Fruit fly (Drosophila melanogaster) whole organism, prepupa: ENCODE data around the gene hdm.
A peak's percentile ranks its signal among the peaks of the same experiment; 100 is the strongest.

Source experiments
- Blimp-1 ChIP-seq: fragments of 200-800 bp; sonication (Bioruptor generic); optimal IDR thresholded peaks from 3 replicates; lab custom pipeline; 2017; ENCODE audit warnings: missing biosample characterization, missing genetic modification characterization, mild to moderate bottlenecking, moderate library complexity, missing genetic modification reagents
- CG10631 ChIP-seq: fragments of 200-800 bp; sonication (Bioruptor generic); optimal IDR thresholded peaks from 2 replicates; lab custom pipeline; 2016; ENCODE audit warnings: missing biosample characterization, missing genetic modification characterization
- CG10669 ChIP-seq: fragments of 200-800 bp; sonication (Bioruptor generic); optimal IDR thresholded peaks from 3 replicates; lab custom pipeline; 2018; ENCODE audit warnings: missing biosample characterization, mild to moderate bottlenecking, missing genetic modification characterization, moderate library complexity
- CG11294 ChIP-seq: fragments of 200-800 bp; sonication (Bioruptor generic); IDR thresholded peaks from 2 replicates; pipeline ENCODE4 v1.3.6; 2022; ENCODE audit warnings: missing biosample characterization, missing genetic modification characterization
- CG11902 ChIP-seq: fragments of 200-800 bp; sonication (Bioruptor generic); optimal IDR thresholded peaks from 3 replicates; lab custom pipeline; 2016; ENCODE audit warnings: missing biosample characterization, missing genetic modification characterization
- CG15336 ChIP-seq: fragments of 200-800 bp; sonication (Bioruptor generic); IDR thresholded peaks from 2 replicates; pipeline ENCODE4 v1.3.6; 2022; ENCODE audit warnings: missing biosample characterization, missing genetic modification characterization
- CG1621 ChIP-seq: fragments of 200-800 bp; sonication (Bioruptor generic); optimal IDR thresholded peaks from 3 replicates; lab custom pipeline; 2018; ENCODE audit warnings: missing biosample characterization, mild to moderate bottlenecking, missing genetic modification characterization
- CG3032 ChIP-seq: fragments of 200-800 bp; optimal IDR thresholded peaks from 2 replicates; lab custom pipeline; 2019; ENCODE audit warnings: missing biosample characterization, mild to moderate bottlenecking, missing genetic modification characterization, moderate library complexity
- CG31627 ChIP-seq: fragments of 200-800 bp; sonication (Bioruptor generic); optimal IDR thresholded peaks from 3 replicates; lab custom pipeline; 2016; ENCODE audit warnings: missing biosample characterization, missing genetic modification characterization
- CG32006 ChIP-seq: fragments of 200-800 bp; sonication (Bioruptor generic); optimal IDR thresholded peaks from 3 replicates; lab custom pipeline; 2017; ENCODE audit warnings: missing biosample characterization, mild to moderate bottlenecking, missing genetic modification characterization
- CG34406 ChIP-seq: fragments of 200-800 bp; sonication (Bioruptor generic); optimal IDR thresholded peaks from 3 replicates; lab custom pipeline; 2016; ENCODE audit warnings: missing biosample characterization, missing genetic modification characterization
- CG3919 ChIP-seq: fragments of 200-800 bp; sonication (Bioruptor generic); optimal IDR thresholded peaks from 3 replicates; lab custom pipeline; 2016; ENCODE audit warnings: missing biosample characterization, missing genetic modification characterization
- CG4318 ChIP-seq: fragments of 200-800 bp; sonication (Bioruptor generic); optimal IDR thresholded peaks from 3 replicates; lab custom pipeline; 2017; ENCODE audit warnings: missing biosample characterization, mild to moderate bottlenecking, missing genetic modification characterization
- CG6163 ChIP-seq: fragments of 200-800 bp; sonication (Bioruptor generic); IDR thresholded peaks from 3 replicates; pipeline ENCODE4 v1.3.6; 2022; ENCODE audit warnings: missing biosample characterization, missing genetic modification characterization
- CG6276 ChIP-seq: fragments of 200-800 bp; sonication (Bioruptor generic); optimal IDR thresholded peaks from 2 replicates; lab custom pipeline; 2017; ENCODE audit warnings: missing biosample characterization, mild to moderate bottlenecking, missing genetic modification characterization
- CG6792 ChIP-seq: fragments of 200-800 bp; sonication (Bioruptor generic); optimal IDR thresholded peaks from 3 replicates; lab custom pipeline; 2016; ENCODE audit warnings: missing biosample characterization, missing genetic modification characterization
- CG6808 ChIP-seq: fragments of 200-800 bp; sonication (Bioruptor generic); optimal IDR thresholded peaks from 3 replicates; lab custom pipeline; 2017; ENCODE audit warnings: missing biosample characterization, missing genetic modification characterization, mild to moderate bottlenecking, moderate library complexity, missing genetic modification reagents
- CG6854 ChIP-seq: fragments of 200-800 bp; sonication (Bioruptor generic); optimal IDR thresholded peaks from 2 replicates; lab custom pipeline; 2017; ENCODE audit warnings: missing biosample characterization, mild to moderate bottlenecking, missing genetic modification characterization
- CG7368 ChIP-seq: fragments of 200-800 bp; sonication (Bioruptor generic); optimal IDR thresholded peaks from 3 replicates; lab custom pipeline; 2016; ENCODE audit warnings: missing biosample characterization, missing genetic modification characterization
- CG8119 ChIP-seq: fragments of 200-800 bp; sonication (Bioruptor generic); IDR thresholded peaks from 3 replicates; pipeline ENCODE4 v1.3.6; 2022; ENCODE audit warnings: missing biosample characterization, missing genetic modification characterization
- CG8632 ChIP-seq: fragments of 200-800 bp; sonication (Bioruptor generic); optimal IDR thresholded peaks from 3 replicates; lab custom pipeline; 2016; ENCODE audit warnings: missing biosample characterization, missing genetic modification characterization
- CG9139 ChIP-seq: fragments of 200-800 bp; sonication (Bioruptor generic); optimal IDR thresholded peaks from 3 replicates; lab custom pipeline; 2017; ENCODE audit warnings: missing biosample characterization, mild to moderate bottlenecking, missing genetic modification characterization
- Eip75B ChIP-seq: fragments of 200-800 bp; sonication (Bioruptor generic); optimal IDR thresholded peaks from 3 replicates; lab custom pipeline; 2016; ENCODE audit warnings: missing biosample characterization, missing genetic modification characterization
- Eip78C ChIP-seq: fragments of 200-800 bp; sonication (Bioruptor generic); peaks from one replicate; lab custom pipeline; 2016; ENCODE audit warnings: missing biosample characterization, missing genetic modification characterization
- Eip93F ChIP-seq: fragments of 200-800 bp; sonication (Bioruptor generic); optimal IDR thresholded peaks from 2 replicates; lab custom pipeline; 2016; ENCODE audit warnings: missing biosample characterization, mild to moderate bottlenecking, missing genetic modification characterization
- Ets21C ChIP-seq: fragments of 200-800 bp; sonication (Bioruptor generic); optimal IDR thresholded peaks from 3 replicates; lab custom pipeline; 2016; ENCODE audit warnings: missing biosample characterization, missing genetic modification characterization
- Ets96B ChIP-seq: fragments of 200-800 bp; optimal IDR thresholded peaks from 2 replicates; lab custom pipeline; 2019; ENCODE audit warnings: missing biosample characterization, mild to moderate bottlenecking, missing genetic modification characterization, moderate library complexity
- Gug ChIP-seq: fragments of 200-800 bp; sonication (Bioruptor generic); IDR thresholded peaks from 2 replicates; pipeline ENCODE4 v1.3.6; 2022; ENCODE audit warnings: missing biosample characterization, missing genetic modification characterization
- Hr39 ChIP-seq: fragments of 200-800 bp; sonication (Bioruptor generic); optimal IDR thresholded peaks from 2 replicates; lab custom pipeline; 2016; ENCODE audit warnings: missing biosample characterization, missing genetic modification characterization
- Hr4 ChIP-seq: fragments of 200-800 bp; sonication (Bioruptor generic); optimal IDR thresholded peaks from 3 replicates; lab custom pipeline; 2016; ENCODE audit warnings: missing biosample characterization, missing genetic modification characterization
- Lpt ChIP-seq: fragments of 200-800 bp; sonication (Bioruptor generic); optimal IDR thresholded peaks from 3 replicates; lab custom pipeline; 2016; ENCODE audit warnings: missing biosample characterization, missing genetic modification characterization
- OdsH ChIP-seq: fragments of 200-800 bp; sonication (Bioruptor generic); optimal IDR thresholded peaks from 3 replicates; lab custom pipeline; 2016; ENCODE audit warnings: missing biosample characterization, missing genetic modification characterization
- Smox ChIP-seq: fragments of 200-800 bp; sonication (Bioruptor generic); optimal IDR thresholded peaks from 3 replicates; lab custom pipeline; 2016; ENCODE audit warnings: missing biosample characterization, missing genetic modification characterization
- Sox102F ChIP-seq: fragments of 200-800 bp; sonication (Bioruptor generic); optimal IDR thresholded peaks from 2 replicates; lab custom pipeline; 2016; ENCODE audit warnings: missing biosample characterization, mild to moderate bottlenecking, missing genetic modification characterization
- acj6 ChIP-seq: fragments of 200-800 bp; sonication (Bioruptor generic); optimal IDR thresholded peaks from 3 replicates; lab custom pipeline; 2016; ENCODE audit warnings: missing biosample characterization, missing genetic modification characterization
- cyc ChIP-seq: fragments of 200-800 bp; sonication (Bioruptor generic); optimal IDR thresholded peaks from 3 replicates; lab custom pipeline; 2016; ENCODE audit warnings: missing biosample characterization, missing genetic modification characterization
- dac ChIP-seq: fragments of 200-800 bp; sonication (Bioruptor generic); optimal IDR thresholded peaks from 2 replicates; lab custom pipeline; 2017; ENCODE audit warnings: missing biosample characterization, mild to moderate bottlenecking, missing genetic modification characterization
- eg ChIP-seq: fragments of 200-800 bp; sonication (Bioruptor generic); IDR thresholded peaks from 3 replicates; pipeline ENCODE4 v1.3.6; 2022; ENCODE audit warnings: missing biosample characterization, missing genetic modification characterization
- esn ChIP-seq: fragments of 200-800 bp; sonication (Bioruptor generic); optimal IDR thresholded peaks from 2 replicates; lab custom pipeline; 2016; ENCODE audit warnings: missing biosample characterization, mild to moderate bottlenecking, missing genetic modification characterization, moderate library complexity
- fd59A ChIP-seq: fragments of 200-800 bp; sonication (Bioruptor generic); optimal IDR thresholded peaks from 2 replicates; lab custom pipeline; 2017; ENCODE audit warnings: missing biosample characterization, mild to moderate bottlenecking, missing genetic modification characterization, missing genetic modification reagents
- lz ChIP-seq: fragments of 200-800 bp; sonication (Bioruptor generic); optimal IDR thresholded peaks from 3 replicates; lab custom pipeline; 2016; ENCODE audit warnings: missing biosample characterization, missing genetic modification characterization
- net ChIP-seq: fragments of 200-800 bp; sonication (Bioruptor generic); optimal IDR thresholded peaks from 3 replicates; lab custom pipeline; 2016; ENCODE audit warnings: missing biosample characterization, missing genetic modification characterization
- pdm3 ChIP-seq: fragments of 200-800 bp; sonication (Bioruptor generic); optimal IDR thresholded peaks from 3 replicates; lab custom pipeline; 2016; ENCODE audit warnings: missing biosample characterization, missing genetic modification characterization
- salr ChIP-seq, 2 experiments: fragments of 200-800 bp; sonication (Bioruptor generic); optimal IDR thresholded peaks; 3 replicates each; lab custom pipeline; 2016 to 2018; ENCODE audit warnings: missing biosample characterization in 2 of 2, missing genetic modification characterization in 2 of 2, mild to moderate bottlenecking in 1 of 2
- spab ChIP-seq: fragments of 200-800 bp; sonication (Bioruptor generic); optimal IDR thresholded peaks from 2 replicates; lab custom pipeline; 2017; ENCODE audit warnings: missing biosample characterization, mild to moderate bottlenecking, missing genetic modification characterization, missing genetic modification reagents
- svp ChIP-seq: fragments of 200-800 bp; sonication (Bioruptor generic); peaks from one replicate; lab custom pipeline; 2016; ENCODE audit warnings: missing biosample characterization, missing genetic modification characterization
- topi ChIP-seq: fragments of 200-800 bp; sonication (Bioruptor generic); optimal IDR thresholded peaks from 3 replicates; lab custom pipeline; 2016; ENCODE audit warnings: missing biosample characterization, missing genetic modification characterization

The hdm gene

DNA sequence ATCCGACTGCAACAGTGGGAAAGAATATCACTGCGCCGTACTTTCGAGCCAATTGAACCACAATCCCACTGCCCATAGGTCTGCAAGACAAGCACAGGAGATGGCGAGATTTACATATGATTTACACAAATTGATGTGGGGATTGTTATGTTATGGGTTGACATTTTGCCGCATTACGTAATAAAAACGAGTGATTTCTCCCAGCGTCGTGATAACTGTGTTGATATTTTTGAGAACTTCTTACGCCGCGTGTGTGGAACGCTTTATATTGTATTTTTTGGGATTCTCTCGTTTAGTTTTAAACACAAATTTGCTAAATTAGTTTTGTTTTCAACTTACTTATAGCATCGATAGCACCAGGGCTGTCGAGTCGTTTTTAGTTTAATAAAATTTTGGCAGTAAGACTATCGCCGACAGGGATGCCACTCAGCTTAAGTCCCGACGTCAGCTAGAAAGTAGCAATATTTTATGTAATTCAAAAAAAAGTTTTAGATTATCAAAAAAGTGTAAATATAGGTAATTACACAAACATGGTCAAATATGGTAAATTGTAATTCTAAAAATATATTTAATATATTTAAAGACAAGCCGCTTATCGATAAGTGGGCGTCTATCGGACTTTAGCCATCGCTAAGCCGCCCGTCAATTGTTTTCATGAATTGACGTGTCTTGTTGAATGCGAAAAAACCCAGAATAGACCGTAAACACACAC lies 26.4 kb downstream of the hdm start, which contains the start of the genes CG45089, ND-MNLL and p115 (continued):
- TF ChIP-seq CG10631 (GFP tag; lab: Kevin White, UChicago) (peak; percentile 73), esn (peak; percentile 59), CG6808 (GFP tag; lab: Kevin White, UChicago) (no peak), CG15336 (GFP tag; lab: Robert Waterston, UW) (no peak), svp (GFP tag; lab: Kevin White, UChicago) (peak; percentile 65), cyc (GFP tag; lab: Kevin White, UChicago) (peak; percentile 46), CG4318 (GFP tag; lab: Kevin White, UChicago) (no peak), acj6 (peak; percentile 51), CG31627 (GFP tag; lab: Kevin White, UChicago) (peak; percentile 50), CG6792 (GFP tag; lab: Kevin White, UChicago) (peak; percentile 41), CG6163 (peak; percentile 56; the same call in 2 of the 3 replicates), CG11902 (GFP tag; lab: Kevin White, UChicago) (peak; percentile 1), Ets96B (peak; percentile 48), CG9139 (GFP tag; lab: Kevin White, UChicago) (no peak), lz (GFP tag; lab: Kevin White, UChicago) (peak; percentile 57), Lpt (GFP tag; lab: Kevin White, UChicago) (no peak), pdm3 (GFP tag; lab: Kevin White, UChicago) (peak; percentile 61), Gug (no peak), Hr39 (GFP tag; lab: Kevin White, UChicago) (peak; percentile 48), CG1621 (tag; lab: Kevin White, UChicago) (no peak), CG3032 (tag; lab: Kevin White, UChicago) (peak; percentile 51), salr (GFP tag; optimal IDR thresholded peaks at IDR 0.05; lab: Kevin White, UChicago) (peak in 1 of 2 experiments; percentile 10), dac (GFP tag; lab: Kevin White, UChicago) (no peak), CG7368 (GFP tag; lab: Kevin White, UChicago) (no peak), fd59A (GFP tag; lab: Kevin White, UChicago) (no peak), Hr4 (GFP tag; lab: Kevin White, UChicago) (peak; percentile 52), CG8119 (peak; percentile 43; the same call in 1 of the 3 replicates), spab (GFP tag; lab: Kevin White, UChicago) (no peak), CG10669 (GFP tag; lab: Kevin White, UChicago) (peak; percentile 26), OdsH (GFP tag; lab: Kevin White, UChicago) (peak; percentile 45), CG6854 (no peak), CG32006 (GFP tag; lab: Kevin White, UChicago) (peak; percentile 6), CG11294 (GFP tag; lab: Robert Waterston, UW) (no peak), Blimp-1 (GFP tag; lab: Kevin White, UChicago) (no peak), Smox (GFP tag; lab: Kevin White, UChicago) (peak; percentile 57), Eip78C (GFP tag; lab: Kevin White, UChicago) (peak; percentile 58)
- TF ChIP-seq, all 60 proteins: peak for 36

DNA sequence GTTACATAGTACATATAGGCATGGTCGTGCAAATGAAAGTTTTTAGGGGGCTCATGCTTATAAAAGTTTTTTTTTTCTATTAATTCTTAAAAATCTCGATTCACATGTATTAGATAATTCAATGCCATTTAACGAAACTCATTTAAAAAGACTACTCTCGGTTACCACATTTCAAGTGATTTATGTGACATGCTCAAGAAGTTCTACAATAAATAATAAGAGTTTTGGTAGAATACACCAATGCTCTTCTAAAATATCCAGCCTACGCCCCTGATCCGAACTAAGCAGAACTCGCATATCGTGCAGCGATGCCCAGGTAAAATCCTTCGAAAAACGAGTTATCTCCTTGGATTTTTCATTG lies 27.4 kb downstream of the hdm start:
- TF ChIP-seq dac (GFP tag; lab: Kevin White, UChicago) = peak; percentile 28
- peak; percentile 10 for TF ChIP-seq CG11902 (GFP tag; lab: Kevin White, UChicago)
- no peak for TF ChIP-seq CG9139 (GFP tag; lab: Kevin White, UChicago)
- TF ChIP-seq CG7368 (GFP tag; lab: Kevin White, UChicago) = no peak
- peak; percentile 8 for TF ChIP-seq spab (GFP tag; lab: Kevin White, UChicago)
- TF ChIP-seq CG15336 (GFP tag; lab: Robert Waterston, UW) = peak; percentile 70
- peak; percentile 73 for TF ChIP-seq esn
- peak; percentile 48 for TF ChIP-seq CG6276 (GFP tag; lab: Kevin White, UChicago)
- no peak for TF ChIP-seq Blimp-1 (GFP tag; lab: Kevin White, UChicago)
- peak; percentile 80 for TF ChIP-seq svp (GFP tag; lab: Kevin White, UChicago)
- peak; percentile 41 for TF ChIP-seq Sox102F (GFP tag; lab: Kevin White, UChicago)
- peak; percentile 67 for TF ChIP-seq pdm3 (GFP tag; lab: Kevin White, UChicago)
- peak; percentile 41 for TF ChIP-seq CG34406 (GFP tag; lab: Kevin White, UChicago)
- TF ChIP-seq topi (GFP tag; lab: Kevin White, UChicago) = peak; percentile 74
- TF ChIP-seq CG4318 (GFP tag; lab: Kevin White, UChicago) = no peak
- TF ChIP-seq CG8632 = peak; percentile 25
- TF ChIP-seq Ets21C (GFP tag; lab: Kevin White, UChicago) = peak; percentile 55
- TF ChIP-seq Lpt (GFP tag; lab: Kevin White, UChicago) = peak; percentile 27
- no peak for TF ChIP-seq Eip93F (GFP tag; lab: Kevin White, UChicago)
- TF ChIP-seq CG11294 (GFP tag; lab: Robert Waterston, UW) = no peak
- peak; percentile 39 for TF ChIP-seq CG10669 (GFP tag; lab: Kevin White, UChicago)
- no peak for TF ChIP-seq CG6854
- 0 out of 3 replicates have a peak, but pooled peaks have one; percentile 25 for TF ChIP-seq CG6163
- peak in 1 of 2 experiments; percentile 42 for TF ChIP-seq salr (GFP tag; optimal IDR thresholded peaks at IDR 0.05; lab: Kevin White, UChicago)
- TF ChIP-seq CG3919 (GFP tag; lab: Kevin White, UChicago) = peak; percentile 59
- TF ChIP-seq OdsH (GFP tag; lab: Kevin White, UChicago) = peak; percentile 63
- no peak for TF ChIP-seq eg (GFP tag; lab: Robert Waterston, UW)
- TF ChIP-seq Eip75B (GFP tag; lab: Kevin White, UChicago) = peak; percentile 59
- peak; percentile 1 for TF ChIP-seq net (GFP tag; lab: Kevin White, UChicago)
